Worm (Caenorhabditis elegans) whole organism, L4 larva: ENCODE measurements around the gene C56G2.5.

Experiments used
- F10B5.3 ChIP-seq: sonication (generic microtip); optimal IDR thresholded peaks from 2 replicates; lab custom pipeline; 2016; ENCODE audit warnings: mild to moderate bottlenecking, missing genetic modification characterization, missing compliant biosample characterization
- F26F4.8 ChIP-seq: fragments of 200-800 bp; sonication (Bioruptor generic); conservative IDR thresholded peaks from 2 replicates; pipeline ENCODE4 v1.3.6; 2022; ENCODE audit warnings: missing genetic modification characterization, missing compliant biosample characterization
- R02D3.7 ChIP-seq: fragments of 150-350 bp; sonication (generic microtip); optimal IDR thresholded peaks from 3 replicates; lab custom pipeline; 2014; ENCODE audit warnings: missing biosample characterization, missing genetic modification characterization
- Y105C5A.15 ChIP-seq: fragments of 200-800 bp; sonication (Bioruptor generic); IDR thresholded peaks from 2 replicates; pipeline ENCODE4 v1.3.6; 2022; ENCODE audit warnings: missing genetic modification characterization, missing compliant biosample characterization
- aha-1 ChIP-seq: fragments of 150-350 bp; peaks from one replicate; lab custom pipeline; 2014; ENCODE audit warnings: missing biosample characterization, missing genetic modification characterization
- ama-1 ChIP-seq: fragments of 150-350 bp; optimal IDR thresholded peaks from 2 replicates; lab custom pipeline; 2014; ENCODE audit warnings: inconsistent platforms, mixed read lengths
- ceh-20 ChIP-seq: fragments of 200-800 bp; sonication (Bioruptor generic); IDR thresholded peaks from 2 replicates; pipeline ENCODE4 v1.3.6; 2022; ENCODE audit warnings: missing genetic modification reagents, missing genetic modification characterization, missing compliant biosample characterization
- ceh-32 ChIP-seq: sonication (generic microtip); optimal IDR thresholded peaks from 2 replicates; lab custom pipeline; 2016; ENCODE audit warnings: mild to moderate bottlenecking, missing genetic modification characterization, missing compliant biosample characterization; ENCODE audit not compliant: poor library complexity
- ceh-82 ChIP-seq: sonication (generic microtip); optimal IDR thresholded peaks from 2 replicates; lab custom pipeline; 2017; ENCODE audit warnings: missing biosample characterization, missing genetic modification characterization
- ces-1 ChIP-seq: fragments of 150-350 bp; sonication (generic microtip); optimal IDR thresholded peaks from 4 replicates; lab custom pipeline; 2014; ENCODE audit warnings: missing biosample characterization, missing genetic modification reagents, missing genetic modification characterization
- daf-12 ChIP-seq: fragments of 150-350 bp; optimal IDR thresholded peaks from 2 replicates; lab custom pipeline; 2014; ENCODE audit warnings: missing biosample characterization, missing genetic modification reagents, missing genetic modification characterization
- daf-16 ChIP-seq, 3 experiments: sonication (generic microtip); optimal IDR thresholded peaks; 2 replicates each; lab custom pipeline; 2016 to 2017; ENCODE audit warnings: missing genetic modification characterization in 3 of 3, missing genetic modification reagents in 3 of 3, mild to moderate bottlenecking in 2 of 3, missing compliant biosample characterization in 2 of 3, missing biosample characterization in 1 of 3, moderate library complexity in 1 of 3
- dmd-6 ChIP-seq: fragments of 200-800 bp; sonication (Bioruptor generic); IDR thresholded peaks from 2 replicates; pipeline ENCODE4 v1.3.6; 2022; ENCODE audit warnings: missing genetic modification reagents, missing genetic modification characterization, missing compliant biosample characterization
- dmd-8 ChIP-seq: fragments of 200-800 bp; sonication (Bioruptor generic); IDR thresholded peaks from 2 replicates; pipeline ENCODE4 v1.3.6; 2022; ENCODE audit warnings: missing genetic modification characterization, missing compliant biosample characterization
- egl-27 ChIP-seq: sonication (generic microtip); optimal IDR thresholded peaks from 3 replicates; lab custom pipeline; 2017; ENCODE audit warnings: missing biosample characterization, missing genetic modification reagents, missing genetic modification characterization
- fos-1 ChIP-seq: fragments of 150-350 bp; optimal IDR thresholded peaks from 2 replicates; lab custom pipeline; 2014; ENCODE audit warnings: missing biosample characterization, missing genetic modification characterization
- hif-1 ChIP-seq, 2 experiments: sonication (generic microtip); optimal IDR thresholded peaks; 2 replicates each; lab custom pipeline; 2016 to 2017; ENCODE audit warnings: missing compliant biosample characterization in 2 of 2, missing genetic modification characterization in 2 of 2, missing genetic modification reagents in 2 of 2, missing genotype in 2 of 2, mild to moderate bottlenecking in 1 of 2
- jun-1 ChIP-seq: fragments of 150-350 bp; optimal IDR thresholded peaks from 2 replicates; lab custom pipeline; 2014; ENCODE audit warnings: missing biosample characterization, missing genetic modification reagents, missing genetic modification characterization
- lin-1 ChIP-seq: fragments of 200-800 bp; sonication (Bioruptor generic); IDR thresholded peaks from 2 replicates; pipeline ENCODE4 v1.3.6; 2022; ENCODE audit warnings: missing genetic modification reagents, missing genetic modification characterization, missing compliant biosample characterization
- lin-15B ChIP-seq: fragments of 150-350 bp; sonication (generic microtip); optimal IDR thresholded peaks from 3 replicates; lab custom pipeline; 2014; ENCODE audit warnings: missing biosample characterization, missing genetic modification characterization
- lin-38 ChIP-seq: fragments of 200-800 bp; sonication (Bioruptor generic); IDR thresholded peaks from 2 replicates; pipeline ENCODE4 v1.3.6; 2022; ENCODE audit warnings: missing genetic modification reagents, missing genetic modification characterization, missing compliant biosample characterization
- lin-39 ChIP-seq: fragments of 150-350 bp; optimal IDR thresholded peaks from 2 replicates; lab custom pipeline; 2014; ENCODE audit warnings: missing biosample characterization, missing genetic modification reagents, missing genetic modification characterization
- lir-3 ChIP-seq: sonication (generic microtip); optimal IDR thresholded peaks from 2 replicates; lab custom pipeline; 2016; ENCODE audit warnings: mild to moderate bottlenecking, missing genetic modification characterization, missing compliant biosample characterization
- lsy-2 ChIP-seq, 2 experiments: fragments of 150-350 bp in 1 of 2; sonication (generic microtip) in 1 of 2; optimal IDR thresholded peaks; 2 replicates each; lab custom pipeline; 2014 to 2017; ENCODE audit warnings: missing biosample characterization in 2 of 2, missing genetic modification characterization in 2 of 2
- mep-1 ChIP-seq: fragments of 150-350 bp; sonication (generic microtip); optimal IDR thresholded peaks from 3 replicates; lab custom pipeline; 2014; ENCODE audit warnings: missing biosample characterization, missing genetic modification characterization
- mes-2 ChIP-seq: sonication (generic microtip); optimal IDR thresholded peaks from 2 replicates; lab custom pipeline; 2016; ENCODE audit warnings: missing genotype, mild to moderate bottlenecking, missing genetic modification characterization, missing compliant biosample characterization; ENCODE audit not compliant: poor library complexity, severe bottlenecking
- mxl-3 ChIP-seq: fragments of 200-800 bp; sonication (Bioruptor generic); optimal IDR thresholded peaks from 2 replicates; lab custom pipeline; 2018; ENCODE audit warnings: mild to moderate bottlenecking, missing genetic modification characterization, missing compliant biosample characterization
- nhr-102 ChIP-seq: sonication (generic microtip); optimal IDR thresholded peaks from 2 replicates; lab custom pipeline; 2016; ENCODE audit warnings: mild to moderate bottlenecking, missing genetic modification characterization, moderate library complexity, missing compliant biosample characterization
- nhr-11 ChIP-seq: fragments of 150-350 bp; optimal IDR thresholded peaks from 2 replicates; lab custom pipeline; 2014; ENCODE audit warnings: missing biosample characterization, missing genetic modification characterization
- nhr-111 ChIP-seq: fragments of 200-800 bp; sonication (Bioruptor generic); optimal IDR thresholded peaks from 2 replicates; lab custom pipeline; 2018; ENCODE audit warnings: mild to moderate bottlenecking, missing genetic modification characterization, missing compliant biosample characterization
- nhr-28 ChIP-seq: fragments of 150-350 bp; optimal IDR thresholded peaks from 2 replicates; lab custom pipeline; 2014; ENCODE audit warnings: missing biosample characterization, missing genetic modification characterization
- nhr-76 ChIP-seq: fragments of 150-350 bp; optimal IDR thresholded peaks from 2 replicates; lab custom pipeline; 2014; ENCODE audit warnings: missing biosample characterization, missing genetic modification characterization
- nhr-77 ChIP-seq: fragments of 150-350 bp; optimal IDR thresholded peaks from 2 replicates; lab custom pipeline; 2014; ENCODE audit warnings: missing biosample characterization, missing genetic modification characterization
- pha-4 ChIP-seq, 2 experiments: fragments of 150-350 bp in 1 of 2; fragments of 200-800 bp in 1 of 2; sonication (Bioruptor generic) in 1 of 2; IDR thresholded peaks in 1 of 2; optimal IDR thresholded peaks in 1 of 2; 2 replicates each; pipeline versions ENCODE4 v1.3.6 to Lab custom; 2014 to 2022; ENCODE audit warnings: missing genetic modification characterization in 2 of 2, missing genetic modification reagents in 2 of 2, missing biosample characterization in 1 of 2, missing compliant biosample characterization in 1 of 2
- php-3 ChIP-seq: fragments of 200-800 bp; sonication (Bioruptor generic); IDR thresholded peaks from 2 replicates; pipeline ENCODE4 v1.3.6; 2022; ENCODE audit warnings: missing genetic modification reagents, missing genetic modification characterization, missing compliant biosample characterization
- pqm-1 ChIP-seq: sonication (generic microtip); optimal IDR thresholded peaks from 2 replicates; lab custom pipeline; 2017; ENCODE audit warnings: missing biosample characterization, missing genetic modification characterization
- rbr-2 ChIP-seq: sonication (generic microtip); optimal IDR thresholded peaks from 2 replicates; lab custom pipeline; 2016; ENCODE audit warnings: missing genotype, missing genetic modification characterization, missing compliant biosample characterization
- saeg-2 ChIP-seq: fragments of 200-800 bp; sonication (Bioruptor generic); IDR thresholded peaks from 2 replicates; pipeline ENCODE4 v1.3.6; 2022; ENCODE audit warnings: missing genetic modification reagents, missing genetic modification characterization, missing compliant biosample characterization
- skn-1 ChIP-seq: fragments of 150-350 bp; optimal IDR thresholded peaks from 2 replicates; lab custom pipeline; 2014; ENCODE audit warnings: missing biosample characterization, missing genetic modification characterization
- snpc-4 ChIP-seq: fragments of 150-350 bp; optimal IDR thresholded peaks from 2 replicates; lab custom pipeline; 2014; ENCODE audit warnings: missing biosample characterization, missing genetic modification characterization
- spr-3 ChIP-seq: fragments of 200-800 bp; sonication (Bioruptor generic); optimal IDR thresholded peaks from 2 replicates; lab custom pipeline; 2018; ENCODE audit warnings: mild to moderate bottlenecking, missing genetic modification characterization, missing compliant biosample characterization
- tag-97 ChIP-seq: fragments of 200-800 bp; sonication (Bioruptor generic); IDR thresholded peaks from 2 replicates; pipeline ENCODE4 v1.3.6; 2022; ENCODE audit warnings: missing genetic modification characterization, missing compliant biosample characterization
- unc-62 ChIP-seq, 3 experiments: fragments of 150-350 bp in 1 of 3; sonication (generic microtip); optimal IDR thresholded peaks in 2 of 3; peaks in 1 of 3; 1 replicate in 1 of 3; 2 replicates in 2 of 3; lab custom pipeline; 2014 to 2017; ENCODE audit warnings: missing biosample characterization in 3 of 3, missing genetic modification characterization in 3 of 3, missing genetic modification reagents in 3 of 3, missing genotype in 1 of 3
- zfp-3 ChIP-seq: fragments of 200-800 bp; sonication (Bioruptor generic); conservative IDR thresholded peaks from 2 replicates; pipeline ENCODE4 v1.3.6; 2022; ENCODE audit warnings: missing genetic modification reagents, missing genetic modification characterization, missing compliant biosample characterization

Gene C56G2.5

DNA sequence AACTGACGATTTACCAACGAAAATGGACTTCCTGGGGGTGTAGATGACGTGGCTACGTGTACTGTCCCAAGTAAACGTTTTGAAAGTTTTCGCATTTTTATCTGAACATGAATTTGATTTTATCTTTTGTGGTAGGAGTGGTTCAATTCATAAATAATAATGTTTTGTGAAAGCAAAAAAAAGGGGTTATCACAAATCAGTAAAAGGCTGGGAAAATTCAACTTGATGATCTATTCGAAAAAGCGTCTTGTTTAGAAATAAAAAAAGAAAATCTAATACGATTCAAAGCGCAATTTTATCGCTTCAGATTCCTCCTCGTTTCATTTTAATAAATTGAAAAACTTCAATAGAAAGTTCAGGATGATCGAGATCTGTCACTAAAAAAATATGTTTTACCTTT is at the start of gene C56G2.5:
TSS of gene C56G2.5 (minus strand) at position 101 of the 400 bp plus-strand sequence.
- TF ChIP-seq fos-1 (tag; lab: Kevin White, UChicago) (no peak), skn-1 (tag; lab: Kevin White, UChicago) (no peak), unc-62 (GFP tag; optimal IDR thresholded peaks at IDR 0.05 in 1 of 2; lab: Kevin White, UChicago) (peak in 1 of 2 experiments; percentile 38), unc-62 (tag; optimal IDR thresholded peaks at IDR 0.05; lab: Kevin White, UChicago) (no peak), F10B5.3 (tag; lab: Kevin White, UChicago) (no peak)

DNA sequence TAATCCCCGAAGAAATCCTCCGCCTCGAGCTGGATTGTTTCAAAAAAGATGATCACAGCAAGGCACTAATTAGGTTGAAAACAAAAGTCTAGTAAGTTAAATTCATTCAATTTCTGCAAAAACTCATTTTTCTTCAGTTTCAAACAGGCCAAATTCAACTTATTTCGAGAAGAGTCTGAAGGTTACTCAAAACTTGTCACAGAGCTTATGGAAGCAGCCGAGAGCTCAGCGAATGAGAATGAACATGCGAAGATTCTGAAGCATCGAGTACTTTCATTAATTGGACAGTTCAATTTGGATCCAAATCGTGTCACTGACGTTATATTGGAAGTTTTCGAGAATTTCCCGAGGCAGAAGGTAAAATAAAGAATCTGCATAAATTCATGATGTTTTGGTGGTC is 44.5 kb upstream of the C56G2.5 start:
- TF ChIP-seq unc-62 (GFP tag; optimal IDR thresholded peaks at IDR 0.05 in 1 of 2; lab: Kevin White, UChicago) (peak in 1 of 2 experiments; percentile 97), unc-62 (tag; optimal IDR thresholded peaks at IDR 0.05; lab: Kevin White, UChicago) (no peak), nhr-76 (tag; lab: Kevin White, UChicago) (no peak)

DNA sequence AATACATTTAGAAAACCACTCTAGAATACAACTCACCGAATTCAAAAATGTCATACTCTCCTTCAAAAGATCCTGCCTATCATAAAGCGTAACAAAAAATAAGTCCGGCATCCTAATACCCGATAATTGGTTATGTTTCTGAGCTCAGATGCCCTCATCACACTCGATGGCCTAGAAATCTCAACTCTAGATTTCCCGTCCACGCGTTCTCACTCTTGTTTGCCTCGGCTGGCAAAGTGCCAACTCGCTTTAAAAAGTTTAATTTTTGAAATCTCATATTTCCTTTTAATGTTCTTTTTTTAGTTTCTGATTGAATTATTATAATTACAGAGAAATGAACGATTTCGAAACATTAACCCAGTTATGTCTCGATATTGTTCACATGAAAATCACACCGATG is 43.7 kb upstream of the C56G2.5 start, which contains the start of the genes C56G2.15 and thoc-2:
TSS of gene C56G2.15 (minus strand) at position 188 of the 400 bp plus-strand sequence.
TSS of gene thoc-2 (plus strand) at position 331 of the 400 bp plus-strand sequence.
- TF ChIP-seq snpc-4 (tag; lab: Kevin White, UChicago) (no peak), saeg-2 (no peak), unc-62 (GFP tag; optimal IDR thresholded peaks at IDR 0.05 in 1 of 2; lab: Kevin White, UChicago) (no peak), unc-62 (tag; optimal IDR thresholded peaks at IDR 0.05; lab: Kevin White, UChicago) (no peak), mes-2 (tag; lab: Kevin White, UChicago) (peak; percentile 75), dmd-8 (GFP tag; lab: Robert Waterston, UW) (no peak), daf-16 (GFP tag; optimal IDR thresholded peaks at IDR 0.05; lab: Kevin White, UChicago) (no peak), daf-16 (tag; optimal IDR thresholded peaks at IDR 0.05; lab: Kevin White, UChicago) (peak; percentile 8), lsy-2 (tag; optimal IDR thresholded peaks at IDR 0.05; lab: Kevin White, UChicago) (peak in 1 of 2 experiments; percentile 68), nhr-11 (no peak), mep-1 (tag; lab: Kevin White, UChicago) (peak; percentile 33), lin-39 (no peak), hif-1 (tag; optimal IDR thresholded peaks at IDR 0.05; lab: Kevin White, UChicago) (peak in 1 of 2 experiments; percentile 7), ceh-82 (tag; lab: Kevin White, UChicago) (no peak), rbr-2 (no peak), R02D3.7 (tag; lab: Kevin White, UChicago) (no peak)
- TF ChIP-seq, all 104 proteins: peak for 5

DNA sequence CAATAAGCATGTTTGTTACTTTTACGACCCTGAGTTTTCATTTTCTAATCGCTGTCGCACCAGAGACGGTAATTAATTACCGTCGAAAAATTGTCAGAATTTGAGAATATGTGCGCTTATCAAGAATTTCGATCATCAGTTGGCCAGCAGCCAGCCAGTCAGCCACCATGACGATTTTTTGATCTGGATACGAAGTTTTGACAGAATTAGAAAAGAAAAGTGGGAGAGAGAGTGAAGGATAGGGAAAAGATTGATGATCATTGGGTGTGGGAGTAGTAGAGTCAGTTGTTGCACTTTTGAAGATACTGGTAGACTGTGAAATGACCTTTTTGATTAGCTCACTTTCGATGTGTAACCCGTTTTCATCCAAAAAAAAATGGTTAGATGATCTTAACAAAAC is 40.4 kb upstream of the C56G2.5 start:
- TF ChIP-seq lsy-2 (tag; optimal IDR thresholded peaks at IDR 0.05; lab: Kevin White, UChicago): peak in 1 of 2 experiments; percentile 13
- TF ChIP-seq nhr-102: no peak
- TF ChIP-seq daf-12 (tag; lab: Kevin White, UChicago): no peak
- no peak for TF ChIP-seq lin-15B
- TF ChIP-seq php-3: no peak
- no peak for TF ChIP-seq ama-1 (lab: Kevin White, UChicago)
- peak; percentile 33; the same call in 1 of the 2 replicates for TF ChIP-seq lin-38
- TF ChIP-seq ceh-32 (tag; lab: Kevin White, UChicago): no peak
- TF ChIP-seq nhr-111: no peak
- TF ChIP-seq nhr-77 (tag; lab: Kevin White, UChicago): no peak
- TF ChIP-seq tag-97 (GFP tag; lab: Robert Waterston, UW): no peak
- TF ChIP-seq nhr-28 (tag; lab: Kevin White, UChicago): peak; percentile 54
- no peak for TF ChIP-seq pha-4 (GFP tag; IDR thresholded peaks at IDR 0.05; lab: Robert Waterston, UW)
- TF ChIP-seq pha-4 (tag; optimal IDR thresholded peaks at IDR 0.05; lab: Kevin White, UChicago): no peak
- no peak for TF ChIP-seq ceh-20 (GFP tag; lab: Robert Waterston, UW)
- no peak for TF ChIP-seq dmd-6
- no peak for TF ChIP-seq spr-3 (GFP tag; lab: Kevin White, UChicago)
- TF ChIP-seq F26F4.8 (GFP tag; lab: Robert Waterston, UW): no peak
- no peak for TF ChIP-seq ces-1 (GFP tag; lab: Kevin White, UChicago)
- TF ChIP-seq jun-1 (tag; lab: Kevin White, UChicago): no peak
- TF ChIP-seq lin-1 (GFP tag; lab: Robert Waterston, UW): no peak
- no peak for TF ChIP-seq Y105C5A.15 (GFP tag; lab: Robert Waterston, UW)
- TF ChIP-seq mxl-3: no peak
- no peak for TF ChIP-seq aha-1 (tag; lab: Kevin White, UChicago)
- no peak for TF ChIP-seq lir-3 (tag; lab: Kevin White, UChicago)
- no peak for TF ChIP-seq pqm-1
- no peak for TF ChIP-seq zfp-3 (GFP tag; lab: Robert Waterston, UW)
- TF ChIP-seq egl-27: no peak
